Worm (Caenorhabditis elegans): Measurements from ENCODE around the gene rabs-5.

DNA sequence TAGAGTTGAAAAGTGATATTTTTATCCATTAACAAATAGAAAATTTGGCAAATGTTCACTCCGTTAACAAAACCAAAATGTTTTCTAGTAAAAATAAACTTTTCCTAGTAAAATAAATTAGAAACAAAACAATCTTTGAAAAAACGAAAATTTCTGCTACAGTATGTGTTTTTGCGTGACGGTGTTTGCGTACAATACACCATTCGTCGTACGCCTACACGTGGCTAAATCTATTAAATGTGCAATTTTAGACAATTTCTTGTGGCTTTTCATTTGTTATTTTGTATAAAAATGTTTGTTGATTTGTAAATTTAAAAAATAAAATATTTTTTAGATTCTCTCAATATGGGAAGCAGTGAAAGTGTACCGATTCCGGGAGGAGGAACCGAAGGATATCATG lies 5.8 kb upstream of the rabs-5 start, which contains the start of gene Y42H9AR.1:
- no peak for TF ChIP-seq ets-7 (tag; optimal IDR thresholded peaks at IDR 0.05)
- peak; percentile 3 for TF ChIP-seq F13C5.2 (tag; optimal IDR thresholded peaks at IDR 0.05)
- TF ChIP-seq ama-1 (optimal IDR thresholded peaks at IDR 0.05), result no peak
- TF ChIP-seq pes-1 (GFP tag; IDR thresholded peaks at IDR 0.05), result no peak
- TF ChIP-seq aly-1 (tag; optimal IDR thresholded peaks at IDR 0.05), result no peak
- TF ChIP-seq hnd-1 (tag; optimal IDR thresholded peaks at IDR 0.05), result no peak
- no peak for TF ChIP-seq ceh-36 (tag; optimal IDR thresholded peaks at IDR 0.05)
- TF ChIP-seq ceh-13 (GFP tag; optimal IDR thresholded peaks at IDR 0.05), result no peak
- TF ChIP-seq tra-4 (tag; optimal IDR thresholded peaks at IDR 0.05), result no peak
- no peak for TF ChIP-seq flt-1 (GFP tag; IDR thresholded peaks at IDR 0.05)
- TF ChIP-seq hmg-4 (GFP tag; optimal IDR thresholded peaks at IDR 0.05), result no peak
- no peak for TF ChIP-seq tbx-11 (GFP tag; IDR thresholded peaks at IDR 0.05)
- no peak for TF ChIP-seq B0310.2 (tag; optimal IDR thresholded peaks at IDR 0.05)
- TF ChIP-seq sea-1 (GFP tag; conservative IDR thresholded peaks at IDR 0.05), result no peak

Data from whole organism, early embryonic.